Fruit fly (Drosophila melanogaster) whole organism, embryonic: ENCODE results near the gene LSm3.
A peak's percentile ranks its signal among the peaks of the same experiment; 100 is the strongest.

Source experiments
- Ada2b ChIP-seq: fragments of 200-800 bp; sonication (Bioruptor generic); IDR thresholded peaks from 2 replicates; pipeline ENCODE4 v1.3.6; 2022; ENCODE audit warnings: missing biosample characterization, missing genetic modification characterization
- Awh ChIP-seq: fragments of 200-800 bp; sonication (Bioruptor generic); IDR thresholded peaks from 2 replicates; pipeline ENCODE4, ENCODE4 v1.3.6; 2022; ENCODE audit warnings: missing biosample characterization, missing genetic modification characterization
- CG10267 ChIP-seq: fragments of 200-800 bp; sonication (Bioruptor generic); optimal IDR thresholded peaks from 2 replicates; lab custom pipeline; 2018; ENCODE audit warnings: missing biosample characterization, mild to moderate bottlenecking, missing genetic modification characterization, moderate library complexity
- CG10366 ChIP-seq: fragments of 200-800 bp; sonication (Bioruptor generic); IDR thresholded peaks from 2 replicates; pipeline ENCODE4 v1.3.6; 2022; ENCODE audit warnings: missing biosample characterization, missing genetic modification characterization
- CG11695 ChIP-seq: fragments of 200-800 bp; sonication (Bioruptor generic); IDR thresholded peaks from 3 replicates; pipeline ENCODE4 v1.3.6; 2022; ENCODE audit warnings: missing biosample characterization, missing genetic modification characterization
- CG12391 ChIP-seq: fragments of 200-800 bp; sonication (Bioruptor generic); optimal IDR thresholded peaks from 3 replicates; lab custom pipeline; 2018; ENCODE audit warnings: missing biosample characterization, mild to moderate bottlenecking, missing genetic modification characterization, moderate library complexity
- CG1603 ChIP-seq: fragments of 200-800 bp; sonication (Bioruptor generic); optimal IDR thresholded peaks from 2 replicates; lab custom pipeline; 2019; ENCODE audit warnings: missing biosample characterization, mild to moderate bottlenecking, missing genetic modification characterization, moderate library complexity
- CG17359 ChIP-seq: fragments of 200-800 bp; sonication (Bioruptor generic); optimal IDR thresholded peaks from 3 replicates; lab custom pipeline; 2018; ENCODE audit warnings: missing biosample characterization, mild to moderate bottlenecking, missing genetic modification characterization, moderate library complexity
- CG17829 ChIP-seq: fragments of 200-800 bp; optimal IDR thresholded peaks from 2 replicates; lab custom pipeline; 2019; ENCODE audit warnings: missing biosample characterization, mild to moderate bottlenecking, missing genetic modification characterization, moderate library complexity
- CG2120 ChIP-seq: fragments of 200-800 bp; sonication (Bioruptor generic); optimal IDR thresholded peaks from 3 replicates; lab custom pipeline; 2016; ENCODE audit warnings: missing biosample characterization, missing genetic modification characterization
- CG32772 ChIP-seq: fragments of 200-800 bp; sonication (Bioruptor generic); IDR thresholded peaks from 2 replicates; pipeline ENCODE4 v1.3.6; 2022; ENCODE audit warnings: missing biosample characterization, missing genetic modification characterization
- CG4282 ChIP-seq: fragments of 200-800 bp; sonication (Bioruptor generic); optimal IDR thresholded peaks from 2 replicates; lab custom pipeline; 2016; ENCODE audit warnings: missing biosample characterization, missing genetic modification characterization
- CG4360 ChIP-seq: fragments of 200-800 bp; sonication (Bioruptor generic); IDR thresholded peaks from 2 replicates; pipeline ENCODE4 v1.3.6; 2022; ENCODE audit warnings: missing biosample characterization, missing genetic modification characterization
- CG7987 ChIP-seq: fragments of 200-800 bp; sonication (Bioruptor generic); optimal IDR thresholded peaks from 2 replicates; lab custom pipeline; 2018; ENCODE audit warnings: missing biosample characterization, mild to moderate bottlenecking, missing genetic modification characterization, moderate library complexity
- CG8478 ChIP-seq: fragments of >200 bp; optimal IDR thresholded peaks from 2 replicates; lab custom pipeline; 2018
- CG9437 ChIP-seq: fragments of 200-800 bp; sonication (Bioruptor generic); optimal IDR thresholded peaks from 2 replicates; lab custom pipeline; 2018; ENCODE audit warnings: missing biosample characterization, mild to moderate bottlenecking, missing genetic modification characterization
- CG9797 ChIP-seq: fragments of 200-800 bp; sonication (Bioruptor generic); optimal IDR thresholded peaks from 3 replicates; lab custom pipeline; 2018; ENCODE audit warnings: missing biosample characterization, mild to moderate bottlenecking, missing genetic modification characterization
- Dbx ChIP-seq: fragments of 200-800 bp; sonication (Bioruptor generic); IDR thresholded peaks from 3 replicates; pipeline ENCODE4 v1.3.6; 2022; ENCODE audit warnings: missing biosample characterization, missing genetic modification characterization
- Eip74EF ChIP-seq, 2 experiments: fragments of 200-800 bp in 1 of 2; fragments of >200 bp in 1 of 2; sonication (Bioruptor generic) in 1 of 2; optimal IDR thresholded peaks; 2 replicates each; lab custom pipeline; 2017 to 2019; ENCODE audit warnings: missing biosample characterization in 2 of 2, missing genetic modification characterization in 2 of 2, mild to moderate bottlenecking in 1 of 2, moderate library complexity in 1 of 2
- H2.0 ChIP-seq: fragments of 200-800 bp; sonication (Bioruptor generic); IDR thresholded peaks from 2 replicates; pipeline ENCODE4 v1.3.6; 2022; ENCODE audit warnings: missing biosample characterization, missing genetic modification characterization
- HLH3B ChIP-seq: fragments of 200-800 bp; sonication (Bioruptor generic); IDR thresholded peaks from 2 replicates; pipeline ENCODE4 v1.3.6; 2022; ENCODE audit warnings: missing biosample characterization, missing genetic modification characterization
- Hey ChIP-seq: fragments of 200-800 bp; sonication (Bioruptor generic); optimal IDR thresholded peaks from 3 replicates; lab custom pipeline; 2018; ENCODE audit warnings: missing biosample characterization, mild to moderate bottlenecking, missing genetic modification characterization
- Hr3 ChIP-seq: fragments of 200-800 bp; sonication (Bioruptor generic); optimal IDR thresholded peaks from 3 replicates; lab custom pipeline; 2016; ENCODE audit warnings: missing biosample characterization, missing genetic modification characterization
- Hr78 ChIP-seq, 2 experiments: fragments of 200-800 bp in 1 of 2; fragments of >200 bp in 1 of 2; sonication (Bioruptor generic) in 1 of 2; optimal IDR thresholded peaks; 2 replicates each; lab custom pipeline; 2017 to 2019; ENCODE audit warnings: missing biosample characterization in 2 of 2, missing genetic modification characterization in 2 of 2, mild to moderate bottlenecking in 1 of 2, moderate library complexity in 1 of 2
- Hsf ChIP-seq: fragments of 200-800 bp; sonication (Bioruptor generic); optimal IDR thresholded peaks from 3 replicates; lab custom pipeline; 2016; ENCODE audit warnings: missing biosample characterization, missing genetic modification characterization
- Lhr ChIP-seq: fragments of 200-800 bp; sonication (Bioruptor generic); optimal IDR thresholded peaks from 3 replicates; lab custom pipeline; 2017; ENCODE audit warnings: mild to moderate bottlenecking, missing biosample characterization, missing genetic modification reagents, missing genetic modification characterization
- Med ChIP-seq: fragments of 200-800 bp; sonication (Bioruptor generic); peaks from one replicate; lab custom pipeline; 2016; ENCODE audit warnings: missing biosample characterization, missing genetic modification characterization, mild to moderate bottlenecking, inconsistent platforms, moderate library complexity
- Oaz ChIP-seq: fragments of 200-800 bp; sonication (Bioruptor generic); IDR thresholded peaks from 2 replicates; pipeline ENCODE4 v1.3.6; 2022; ENCODE audit warnings: missing biosample characterization, missing genetic modification characterization
- Oli ChIP-seq: fragments of 200-800 bp; sonication (Bioruptor generic); optimal IDR thresholded peaks from 2 replicates; lab custom pipeline; 2018; ENCODE audit warnings: missing biosample characterization, mild to moderate bottlenecking, missing genetic modification characterization, moderate library complexity
- Sox102F ChIP-seq: fragments of 200-800 bp; sonication (Bioruptor generic); optimal IDR thresholded peaks from 2 replicates; lab custom pipeline; 2018; ENCODE audit warnings: missing biosample characterization, mild to moderate bottlenecking, missing genetic modification characterization, moderate library complexity
- Sry-δ ChIP-seq: fragments of 200-800 bp; sonication (Bioruptor generic); optimal IDR thresholded peaks from 2 replicates; lab custom pipeline; 2016; ENCODE audit warnings: missing biosample characterization, missing genetic modification characterization
- Taf1 ChIP-seq: fragments of 200-800 bp; sonication (Bioruptor generic); IDR thresholded peaks from 2 replicates; pipeline ENCODE4 v1.3.6; 2022; ENCODE audit warnings: missing biosample characterization, missing genetic modification characterization
- Xrp1 ChIP-seq: fragments of 200-800 bp; sonication (Bioruptor generic); IDR thresholded peaks from 2 replicates; pipeline ENCODE4 v1.3.6; 2022; ENCODE audit warnings: missing biosample characterization, missing genetic modification characterization
- eve ChIP-seq, 2 experiments: fragments of >200 bp; optimal IDR thresholded peaks; 2 replicates each; lab custom pipeline; 2017; ENCODE audit warnings: missing biosample characterization in 2 of 2, missing genetic modification characterization in 2 of 2
- fd64A ChIP-seq: fragments of 200-800 bp; sonication (Bioruptor generic); optimal IDR thresholded peaks from 3 replicates; lab custom pipeline; 2018; ENCODE audit warnings: missing biosample characterization, mild to moderate bottlenecking, missing genetic modification characterization
- grau ChIP-seq: fragments of 200-800 bp; optimal IDR thresholded peaks from 3 replicates; lab custom pipeline; 2019; ENCODE audit warnings: missing biosample characterization, mild to moderate bottlenecking, missing genetic modification characterization, moderate library complexity
- hkb ChIP-seq, 2 experiments: fragments of 200-800 bp in 1 of 2; fragments of >200 bp in 1 of 2; sonication (Bioruptor generic) in 1 of 2; IDR thresholded peaks in 1 of 2; optimal IDR thresholded peaks in 1 of 2; 2 replicates each; pipeline versions ENCODE4 v1.3.6 to Lab custom; 2017 to 2022; ENCODE audit warnings: missing biosample characterization in 1 of 2, missing genetic modification characterization in 1 of 2
- hth ChIP-seq: fragments of >200 bp; optimal IDR thresholded peaks from 2 replicates; lab custom pipeline; 2017; ENCODE audit warnings: inconsistent platforms
- lbe ChIP-seq: fragments of 200-800 bp; sonication (Bioruptor generic); optimal IDR thresholded peaks from 2 replicates; lab custom pipeline; 2016; ENCODE audit warnings: missing biosample characterization, mild to moderate bottlenecking, missing genetic modification characterization
- nmo ChIP-seq: fragments of 200-800 bp; sonication (Bioruptor generic); optimal IDR thresholded peaks from 2 replicates; lab custom pipeline; 2018; ENCODE audit warnings: missing biosample characterization, mild to moderate bottlenecking, missing genetic modification characterization, moderate library complexity
- phol ChIP-seq: fragments of 200-800 bp; sonication (Bioruptor generic); optimal IDR thresholded peaks from 3 replicates; lab custom pipeline; 2018; ENCODE audit warnings: missing biosample characterization, mild to moderate bottlenecking, missing genetic modification characterization, moderate library complexity
- slbo ChIP-seq: fragments of 200-800 bp; sonication (Bioruptor generic); IDR thresholded peaks from 2 replicates; pipeline ENCODE4 v1.3.6; 2022; ENCODE audit warnings: missing biosample characterization, missing genetic modification characterization
- sob ChIP-seq: fragments of 200-800 bp; sonication (Bioruptor generic); IDR thresholded peaks from 2 replicates; pipeline ENCODE4 v1.3.6; 2022; ENCODE audit warnings: missing biosample characterization, missing genetic modification characterization
- ttk ChIP-seq: fragments of 200-800 bp; sonication (Bioruptor generic); IDR thresholded peaks from 2 replicates; pipeline ENCODE4 v2.1.2; 2022; ENCODE audit warnings: missing biosample characterization, missing genetic modification characterization
- vnd ChIP-seq: fragments of 200-800 bp; sonication (Bioruptor generic); IDR thresholded peaks from 3 replicates; pipeline ENCODE4 v1.3.6; 2022; ENCODE audit warnings: missing biosample characterization, missing genetic modification characterization; ENCODE audit not compliant: partially characterized antibody
- zen ChIP-seq: fragments of 200-800 bp; sonication (Bioruptor generic); optimal IDR thresholded peaks from 3 replicates; lab custom pipeline; 2018; ENCODE audit warnings: missing biosample characterization, mild to moderate bottlenecking, missing genetic modification characterization, moderate library complexity
- zfh1 ChIP-seq: fragments of 200-800 bp; sonication (Bioruptor generic); IDR thresholded peaks from 3 replicates; pipeline ENCODE4 v1.3.6; 2022; ENCODE audit warnings: missing biosample characterization, missing genetic modification characterization

LSm3 gene

dm6 chr3R:24024688-24025087 lies 28.6 kb downstream of the LSm3 start:
- TF ChIP-seq CG4360 (GFP tag; lab: Robert Waterston, UW) (peak; percentile 46; the same call in 1 of the 2 replicates), zfh1 (GFP tag; lab: Robert Waterston, UW) (0 out of 3 replicates have a peak, but pooled peaks have one; percentile 27), CG10267 (tag; lab: Kevin White, UChicago) (no peak), CG8478 (peak; percentile 73)

dm6 chr3R:24025715-24026467 lies 29.8 kb downstream of the LSm3 start:
- TF ChIP-seq vnd, result no peak
- no peak for TF ChIP-seq hkb (optimal IDR thresholded peaks at IDR 0.05; lab: Kevin White, UChicago)
- TF ChIP-seq hkb (GFP tag; IDR thresholded peaks at IDR 0.05; lab: Robert Waterston, UW), result peak; percentile 42; the same call in 1 of the 2 replicates
- peak; percentile 21; the same call in 1 of the 2 replicates for TF ChIP-seq ttk
- no peak for TF ChIP-seq Dbx (GFP tag; lab: Robert Waterston, UW)
- peak; percentile 27 for TF ChIP-seq CG17359
- no peak for TF ChIP-seq Lhr (GFP tag; lab: Kevin White, UChicago)
- peak in 1 of 2 experiments; percentile 59 for TF ChIP-seq Hr78 (GFP tag; optimal IDR thresholded peaks at IDR 0.05; lab: Kevin White, UChicago)
- TF ChIP-seq Taf1 (GFP tag; lab: Robert Waterston, UW), result no peak
- TF ChIP-seq Hsf, result peak; percentile 13
- TF ChIP-seq Sry-δ (GFP tag; lab: Kevin White, UChicago), result no peak
- 0 out of 2 replicates have a peak, but pooled peaks have one; percentile 14 for TF ChIP-seq HLH3B (GFP tag; lab: Robert Waterston, UW)
- TF ChIP-seq grau (tag; lab: Kevin White, UChicago), result peak; percentile 54
- no peak for TF ChIP-seq fd64A (GFP tag; lab: Kevin White, UChicago)
- peak; percentile 41; the same call in 1 of the 2 replicates for TF ChIP-seq Awh (GFP tag; lab: Robert Waterston, UW)
- TF ChIP-seq CG7987 (GFP tag; lab: Kevin White, UChicago), result no peak
- TF ChIP-seq CG9797 (GFP tag; lab: Kevin White, UChicago), result no peak
- TF ChIP-seq CG2120, result peak; percentile 38
- peak; percentile 38; the same call in 1 of the 2 replicates for TF ChIP-seq CG32772 (GFP tag; lab: Robert Waterston, UW)
- TF ChIP-seq lbe (GFP tag; lab: Kevin White, UChicago), result no peak
- TF ChIP-seq slbo (GFP tag; lab: Robert Waterston, UW), result 0 out of 2 replicates have a peak, but pooled peaks have one; percentile 24
- TF ChIP-seq sob (GFP tag; lab: Robert Waterston, UW), result no peak
- peak in 1 of 2 experiments; percentile 13 for TF ChIP-seq Eip74EF (GFP tag; optimal IDR thresholded peaks at IDR 0.05; lab: Kevin White, UChicago)
- TF ChIP-seq hth, result no peak
- TF ChIP-seq Med (GFP tag; lab: Kevin White, UChicago), result peak; percentile 83
- peak; percentile 7 for TF ChIP-seq phol (tag; lab: Kevin White, UChicago)
- no peak for TF ChIP-seq CG4282 (GFP tag; lab: Kevin White, UChicago)
- TF ChIP-seq Sox102F (GFP tag; lab: Kevin White, UChicago), result peak; percentile 71
- no peak for TF ChIP-seq Oaz (GFP tag; lab: Robert Waterston, UW)
- TF ChIP-seq H2.0, result peak; percentile 36; the same call in 1 of the 2 replicates
- TF ChIP-seq CG10366, result peak; percentile 19; the same call in 1 of the 2 replicates
- peak in 1 of 2 experiments; percentile 75 for TF ChIP-seq eve (GFP tag; optimal IDR thresholded peaks at IDR 0.05; lab: Kevin White, UChicago)
- peak; percentile 13 for TF ChIP-seq CG17829 (tag; lab: Kevin White, UChicago)
- peak; percentile 43; the same call in 1 of the 2 replicates for TF ChIP-seq Ada2b (GFP tag; lab: Robert Waterston, UW)
- no peak for TF ChIP-seq zen
- no peak for TF ChIP-seq Hey
- TF ChIP-seq nmo (GFP tag; lab: Kevin White, UChicago), result peak; percentile 47
- peak; percentile 55; the same call in 1 of the 2 replicates for TF ChIP-seq Xrp1 (GFP tag; lab: Robert Waterston, UW)
- peak; percentile 17 for TF ChIP-seq CG9437 (GFP tag; lab: Kevin White, UChicago)
- TF ChIP-seq CG12391 (tag; lab: Kevin White, UChicago), result peak; percentile 58
- peak; percentile 40 for TF ChIP-seq Oli (tag; lab: Kevin White, UChicago)
- TF ChIP-seq CG11695 (GFP tag; lab: Robert Waterston, UW), result peak; percentile 37; the same call in 1 of the 3 replicates
- TF ChIP-seq CG1603 (tag; lab: Kevin White, UChicago), result peak; percentile 40
- TF ChIP-seq Hr3 (GFP tag; lab: Kevin White, UChicago), result peak; percentile 3
